Worm (Caenorhabditis elegans) whole organism, late embryonic: ENCODE measurements around the gene let-418.

Experiments
- che-1 ChIP-seq: sonication (generic microtip); optimal IDR thresholded peaks from 2 replicates; lab custom pipeline; 2016; ENCODE audit warnings: mild to moderate bottlenecking, missing genetic modification characterization, missing compliant biosample characterization
- elt-2 ChIP-seq: sonication (generic microtip); optimal IDR thresholded peaks from 2 replicates; lab custom pipeline; 2016; ENCODE audit warnings: missing genetic modification reagents, missing genetic modification characterization, missing compliant biosample characterization
- tbx-2 ChIP-seq: sonication (generic microtip); optimal IDR thresholded peaks from 2 replicates; lab custom pipeline; 2016; ENCODE audit warnings: missing genetic modification characterization, missing compliant biosample characterization
- unc-42 ChIP-seq: sonication (generic microtip); optimal IDR thresholded peaks from 2 replicates; lab custom pipeline; 2016; ENCODE audit warnings: missing genotype, missing genetic modification characterization, missing compliant biosample characterization

ce11 chrV:5869227-5869626, 42.6 kb downstream of the let-418 start, which contains the start of gene F26F12.4:
- TF ChIP-seq unc-42 (tag; lab: Kevin White, UChicago) = no peak
- TF ChIP-seq tbx-2 (tag; lab: Kevin White, UChicago) = no peak
- no peak for TF ChIP-seq che-1 (tag; lab: Kevin White, UChicago)
- TF ChIP-seq elt-2 (tag; lab: Kevin White, UChicago) = no peak
